Worm (Caenorhabditis elegans) whole organism, late embryonic: Measurements from ENCODE around the gene M199.2.

Experiments used
- C08G9.2 ChIP-seq: sonication (generic microtip); optimal IDR thresholded peaks from 2 replicates; lab custom pipeline; 2016; ENCODE audit warnings: mild to moderate bottlenecking, missing genetic modification characterization, moderate library complexity, missing compliant biosample characterization
- C38D4.7 ChIP-seq: fragments of 200-800 bp; sonication (Bioruptor generic); optimal IDR thresholded peaks from 2 replicates; lab custom pipeline; 2018; ENCODE audit warnings: mild to moderate bottlenecking, missing genetic modification characterization, moderate library complexity, missing compliant biosample characterization
- F13H6.1 ChIP-seq: sonication (generic microtip); optimal IDR thresholded peaks from 2 replicates; lab custom pipeline; 2016; ENCODE audit warnings: missing genetic modification characterization, missing compliant biosample characterization
- K09A11.1 ChIP-seq: sonication (generic microtip); optimal IDR thresholded peaks from 2 replicates; lab custom pipeline; 2017; ENCODE audit warnings: antibody characterized with exemption, mild to moderate bottlenecking, missing genetic modification characterization, missing compliant biosample characterization; ENCODE audit not compliant: insufficient read depth
- T23F11.4 ChIP-seq: fragments of 200-800 bp; sonication (Bioruptor generic); optimal IDR thresholded peaks from 2 replicates; lab custom pipeline; 2018; ENCODE audit warnings: mild to moderate bottlenecking, missing genetic modification characterization, missing compliant biosample characterization
- Y22D7AL.16 ChIP-seq: sonication (generic microtip); optimal IDR thresholded peaks from 2 replicates; lab custom pipeline; 2016; ENCODE audit warnings: missing genetic modification characterization, missing compliant biosample characterization
- ama-1 ChIP-seq: fragments of 150-350 bp; optimal IDR thresholded peaks from 2 replicates; lab custom pipeline; 2014
- ceh-14 ChIP-seq: sonication (generic microtip); optimal IDR thresholded peaks from 2 replicates; lab custom pipeline; 2016; ENCODE audit warnings: missing genotype, missing genetic modification characterization, missing compliant biosample characterization
- ceh-2 ChIP-seq: sonication (generic microtip); optimal IDR thresholded peaks from 2 replicates; lab custom pipeline; 2016; ENCODE audit warnings: missing genotype, missing genetic modification characterization, missing compliant biosample characterization
- ceh-22 ChIP-seq: sonication (generic microtip); optimal IDR thresholded peaks from 2 replicates; lab custom pipeline; 2017; ENCODE audit warnings: missing biosample characterization, missing genetic modification characterization
- ceh-24 ChIP-seq: sonication (generic microtip); optimal IDR thresholded peaks from 2 replicates; lab custom pipeline; 2016; ENCODE audit warnings: mild to moderate bottlenecking, missing genetic modification characterization, missing compliant biosample characterization
- ceh-30 ChIP-seq: fragments of 150-350 bp; optimal IDR thresholded peaks from 2 replicates; lab custom pipeline; 2014; ENCODE audit warnings: missing biosample characterization, missing genetic modification characterization
- ceh-34 ChIP-seq: sonication (generic microtip); optimal IDR thresholded peaks from 2 replicates; lab custom pipeline; 2016; ENCODE audit warnings: mild to moderate bottlenecking, missing genetic modification characterization, missing compliant biosample characterization
- ceh-45 ChIP-seq: fragments of 200-800 bp; sonication (Bioruptor generic); IDR thresholded peaks from 2 replicates; pipeline ENCODE4 v1.3.6; 2022; ENCODE audit warnings: missing genetic modification reagents, missing genetic modification characterization, missing compliant biosample characterization
- ceh-48 ChIP-seq: sonication (generic microtip); optimal IDR thresholded peaks from 2 replicates; lab custom pipeline; 2016; ENCODE audit warnings: missing genetic modification characterization, inconsistent platforms, missing compliant biosample characterization
- ceh-6 ChIP-seq: fragments of 200-800 bp; sonication (Bioruptor generic); optimal IDR thresholded peaks from 2 replicates; lab custom pipeline; 2018; ENCODE audit warnings: mild to moderate bottlenecking, missing genetic modification characterization, missing compliant biosample characterization
- ceh-9 ChIP-seq: sonication (generic microtip); optimal IDR thresholded peaks from 2 replicates; lab custom pipeline; 2016; ENCODE audit warnings: mild to moderate bottlenecking, missing genetic modification characterization, inconsistent platforms, missing compliant biosample characterization
- che-1 ChIP-seq: sonication (generic microtip); optimal IDR thresholded peaks from 2 replicates; lab custom pipeline; 2016; ENCODE audit warnings: mild to moderate bottlenecking, missing genetic modification characterization, missing compliant biosample characterization
- dve-1 ChIP-seq: sonication (generic microtip); optimal IDR thresholded peaks from 2 replicates; lab custom pipeline; 2017; ENCODE audit warnings: antibody characterized with exemption, mild to moderate bottlenecking, missing genetic modification characterization, missing compliant biosample characterization
- elt-4 ChIP-seq: sonication (generic microtip); optimal IDR thresholded peaks from 2 replicates; lab custom pipeline; 2016; ENCODE audit warnings: missing genetic modification characterization, missing compliant biosample characterization
- eyg-1 ChIP-seq: sonication (generic microtip); optimal IDR thresholded peaks from 2 replicates; lab custom pipeline; 2016; ENCODE audit warnings: missing genotype, missing genetic modification characterization, missing compliant biosample characterization
- fax-1 ChIP-seq: sonication (generic microtip); optimal IDR thresholded peaks from 2 replicates; lab custom pipeline; 2016; ENCODE audit warnings: missing genotype, missing genetic modification characterization, missing compliant biosample characterization
- fkh-10 ChIP-seq: fragments of 150-350 bp; optimal IDR thresholded peaks from 2 replicates; lab custom pipeline; 2014; ENCODE audit warnings: missing biosample characterization, missing genetic modification reagents, missing genetic modification characterization
- gmeb-2 ChIP-seq: sonication (generic microtip); optimal IDR thresholded peaks from 2 replicates; lab custom pipeline; 2016; ENCODE audit warnings: missing genetic modification characterization, inconsistent platforms, missing compliant biosample characterization
- hlh-13 ChIP-seq: fragments of 200-800 bp; sonication (Bioruptor generic); optimal IDR thresholded peaks from 2 replicates; lab custom pipeline; 2018; ENCODE audit warnings: mild to moderate bottlenecking, missing genetic modification characterization, missing compliant biosample characterization
- hlh-15 ChIP-seq: sonication (generic microtip); optimal IDR thresholded peaks from 2 replicates; lab custom pipeline; 2016; ENCODE audit warnings: missing genetic modification characterization, missing compliant biosample characterization
- hlh-6 ChIP-seq: sonication (generic microtip); optimal IDR thresholded peaks from 2 replicates; lab custom pipeline; 2016; ENCODE audit warnings: missing genotype, missing genetic modification characterization, missing compliant biosample characterization
- lim-6 ChIP-seq: sonication (generic microtip); optimal IDR thresholded peaks from 2 replicates; lab custom pipeline; 2016; ENCODE audit warnings: missing genetic modification characterization, missing compliant biosample characterization
- lin-11 ChIP-seq: fragments of 200-800 bp; sonication (Bioruptor generic); optimal IDR thresholded peaks from 2 replicates; lab custom pipeline; 2018; ENCODE audit warnings: mild to moderate bottlenecking, missing genetic modification characterization, missing compliant biosample characterization
- madf-2 ChIP-seq: sonication (generic microtip); optimal IDR thresholded peaks from 2 replicates; lab custom pipeline; 2017; ENCODE audit warnings: missing genetic modification characterization, missing compliant biosample characterization
- nhr-11 ChIP-seq: fragments of 150-350 bp; optimal IDR thresholded peaks from 2 replicates; lab custom pipeline; 2014; ENCODE audit warnings: missing biosample characterization, missing genetic modification characterization
- nhr-232 ChIP-seq: sonication (generic microtip); optimal IDR thresholded peaks from 2 replicates; lab custom pipeline; 2016; ENCODE audit warnings: missing genetic modification characterization, missing compliant biosample characterization
- odd-2 ChIP-seq: sonication (generic microtip); optimal IDR thresholded peaks from 2 replicates; lab custom pipeline; 2017; ENCODE audit warnings: antibody characterized with exemption, mild to moderate bottlenecking, missing genetic modification characterization, missing compliant biosample characterization
- pat-9 ChIP-seq: fragments of 200-800 bp; sonication (Bioruptor generic); optimal IDR thresholded peaks from 2 replicates; lab custom pipeline; 2018; ENCODE audit warnings: mild to moderate bottlenecking, missing genetic modification characterization, moderate library complexity, missing compliant biosample characterization
- pax-1 ChIP-seq: fragments of 150-350 bp; optimal IDR thresholded peaks from 2 replicates; lab custom pipeline; 2014; ENCODE audit warnings: missing biosample characterization, missing genetic modification characterization
- pha-2 ChIP-seq: sonication (generic microtip); optimal IDR thresholded peaks from 2 replicates; lab custom pipeline; 2017; ENCODE audit warnings: mild to moderate bottlenecking, missing genetic modification characterization, missing compliant biosample characterization
- pha-4 ChIP-seq: fragments of 150-350 bp; optimal IDR thresholded peaks from 2 replicates; lab custom pipeline; 2018; ENCODE audit warnings: missing biosample characterization, missing genetic modification reagents, missing genetic modification characterization
- pros-1 ChIP-seq: fragments of 150-350 bp; optimal IDR thresholded peaks from 2 replicates; lab custom pipeline; 2014; ENCODE audit warnings: missing biosample characterization, missing genetic modification reagents, missing genetic modification characterization
- sdc-2 ChIP-seq: sonication (generic microtip); optimal IDR thresholded peaks from 2 replicates; lab custom pipeline; 2016; ENCODE audit warnings: missing genotype, missing genetic modification characterization, missing compliant biosample characterization
- tbx-2 ChIP-seq: sonication (generic microtip); optimal IDR thresholded peaks from 2 replicates; lab custom pipeline; 2016; ENCODE audit warnings: missing genetic modification characterization, missing compliant biosample characterization
- unc-3 ChIP-seq, 2 experiments: fragments of 200-800 bp in 1 of 2; sonication (Bioruptor generic) in 1 of 2; sonication (generic microtip) in 1 of 2; conservative IDR thresholded peaks in 1 of 2; optimal IDR thresholded peaks in 1 of 2; 2 replicates each; pipeline versions ENCODE4 v1.3.6 to Lab custom; 2016 to 2022; ENCODE audit warnings: missing compliant biosample characterization in 2 of 2, missing genetic modification characterization in 2 of 2, missing genetic modification reagents in 1 of 2
- unc-42 ChIP-seq: sonication (generic microtip); optimal IDR thresholded peaks from 2 replicates; lab custom pipeline; 2016; ENCODE audit warnings: missing genotype, missing genetic modification characterization, missing compliant biosample characterization
- unc-55 ChIP-seq: sonication (generic microtip); optimal IDR thresholded peaks from 2 replicates; lab custom pipeline; 2017; ENCODE audit warnings: missing biosample characterization, missing genetic modification reagents, missing genetic modification characterization
- unc-86 ChIP-seq: sonication (generic microtip); optimal IDR thresholded peaks from 2 replicates; lab custom pipeline; 2016; ENCODE audit warnings: missing genetic modification characterization, missing compliant biosample characterization

M199.2 gene

ce11 chrIV:15126021-15126420 lies 17.4 kb downstream of the M199.2 start, which contains the start of gene clec-190:
Gene clec-190, minus strand, starts transcription at chrIV:15126121.
- no peak for TF ChIP-seq hlh-6 (tag; lab: Kevin White, UChicago)
- no peak for TF ChIP-seq ceh-22 (tag; lab: Kevin White, UChicago)
- no peak for TF ChIP-seq pros-1 (tag; lab: Kevin White, UChicago)
- TF ChIP-seq hlh-15: no peak
- TF ChIP-seq fax-1 (tag; lab: Kevin White, UChicago): no peak
- TF ChIP-seq ama-1 (lab: Kevin White, UChicago): no peak
- no peak for TF ChIP-seq ceh-14 (tag; lab: Kevin White, UChicago)
- no peak for TF ChIP-seq nhr-232 (tag; lab: Kevin White, UChicago)
- no peak for TF ChIP-seq che-1 (tag; lab: Kevin White, UChicago)
- no peak for TF ChIP-seq dve-1 (tag; lab: Kevin White, UChicago)
- no peak for TF ChIP-seq unc-55 (GFP tag; lab: Kevin White, UChicago)
- no peak for TF ChIP-seq unc-42 (tag; lab: Kevin White, UChicago)
- no peak for TF ChIP-seq lin-11
- TF ChIP-seq ceh-24 (tag; lab: Kevin White, UChicago): no peak
- TF ChIP-seq pat-9 (tag; lab: Kevin White, UChicago): no peak
- no peak for TF ChIP-seq T23F11.4 (GFP tag; lab: Kevin White, UChicago)
- TF ChIP-seq C08G9.2: no peak
- TF ChIP-seq unc-86 (tag; lab: Kevin White, UChicago): no peak
- TF ChIP-seq pha-4 (tag; lab: Kevin White, UChicago): no peak

ce11 chrIV:15127731-15128130 lies 19.2 kb downstream of the M199.2 start, which contains the start of gene M199.9:
Gene M199.9, minus strand, starts transcription at chrIV:15127831.
- no peak for TF ChIP-seq lim-6
- TF ChIP-seq hlh-13 (GFP tag; lab: Kevin White, UChicago): no peak
- TF ChIP-seq ceh-30 (tag; lab: Kevin White, UChicago): no peak
- no peak for TF ChIP-seq elt-4 (tag; lab: Kevin White, UChicago)
- no peak for TF ChIP-seq F13H6.1 (tag; lab: Kevin White, UChicago)
- no peak for TF ChIP-seq tbx-2 (tag; lab: Kevin White, UChicago)
- TF ChIP-seq Y22D7AL.16 (tag; lab: Kevin White, UChicago): no peak
- TF ChIP-seq K09A11.1 (tag; lab: Kevin White, UChicago): no peak
- no peak for TF ChIP-seq pax-1
- no peak for TF ChIP-seq ceh-22 (tag; lab: Kevin White, UChicago)
- no peak for TF ChIP-seq C38D4.7 (GFP tag; lab: Kevin White, UChicago)
- TF ChIP-seq fax-1 (tag; lab: Kevin White, UChicago): no peak
- TF ChIP-seq sdc-2: no peak
- TF ChIP-seq ceh-6 (GFP tag; lab: Kevin White, UChicago): no peak
- no peak for TF ChIP-seq unc-55 (GFP tag; lab: Kevin White, UChicago)
- no peak for TF ChIP-seq pat-9 (tag; lab: Kevin White, UChicago)

ce11 chrIV:15131697-15132096 lies 23.1 kb downstream of the M199.2 start, which contains the start of gene col-135:
Gene col-135, minus strand, starts transcription at chrIV:15131797.
- TF ChIP-seq unc-3 (GFP tag; conservative IDR thresholded peaks at IDR 0.05; lab: Robert Waterston, UW) (no peak), unc-3 (tag; optimal IDR thresholded peaks at IDR 0.05; lab: Kevin White, UChicago) (no peak), pha-2 (tag; lab: Kevin White, UChicago) (no peak), hlh-13 (GFP tag; lab: Kevin White, UChicago) (no peak), T23F11.4 (GFP tag; lab: Kevin White, UChicago) (no peak), eyg-1 (tag; lab: Kevin White, UChicago) (no peak), C38D4.7 (GFP tag; lab: Kevin White, UChicago) (no peak), odd-2 (tag; lab: Kevin White, UChicago) (no peak), ceh-2 (tag; lab: Kevin White, UChicago) (no peak), hlh-15 (no peak), gmeb-2 (no peak), unc-55 (GFP tag; lab: Kevin White, UChicago) (no peak), nhr-11 (tag; lab: Kevin White, UChicago) (no peak), ceh-45 (GFP tag; lab: Robert Waterston, UW) (no peak), ceh-9 (tag; lab: Kevin White, UChicago) (no peak), ceh-48 (no peak), ceh-34 (tag; lab: Kevin White, UChicago) (no peak), Y22D7AL.16 (tag; lab: Kevin White, UChicago) (no peak), madf-2 (tag; lab: Kevin White, UChicago) (no peak), fkh-10 (GFP tag; lab: Kevin White, UChicago) (no peak), pha-4 (tag; lab: Kevin White, UChicago) (no peak)
- TF ChIP-seq, all 69 proteins: peak for 0
